Fruit fly (Drosophila melanogaster) whole organism, adult: ENCODE data around the gene CG16734.

Experiments used
- CG11617 ChIP-seq: fragments of 200-800 bp; sonication (Bioruptor generic); optimal IDR thresholded peaks from 2 replicates; lab custom pipeline; 2017; ENCODE audit warnings: mild to moderate bottlenecking, missing biosample characterization, missing genetic modification reagents, missing genetic modification characterization
- CG12768 ChIP-seq: fragments of 200-800 bp; sonication (Bioruptor generic); optimal IDR thresholded peaks from 2 replicates; lab custom pipeline; 2017; ENCODE audit warnings: missing biosample characterization, missing genetic modification characterization, mild to moderate bottlenecking, moderate library complexity, missing genetic modification reagents
- CG14711 ChIP-seq: fragments of 200-800 bp; sonication (Bioruptor generic); optimal IDR thresholded peaks from 2 replicates; lab custom pipeline; 2018; ENCODE audit warnings: missing biosample characterization, mild to moderate bottlenecking, missing genetic modification characterization, moderate library complexity
- CG1620 ChIP-seq: fragments of 200-800 bp; sonication (Bioruptor generic); optimal IDR thresholded peaks from 2 replicates; lab custom pipeline; 2016; ENCODE audit warnings: missing biosample characterization, missing genetic modification characterization
- CG33017 ChIP-seq: fragments of 200-800 bp; sonication (Bioruptor generic); optimal IDR thresholded peaks from 2 replicates; lab custom pipeline; 2018; ENCODE audit warnings: missing biosample characterization, mild to moderate bottlenecking, missing genetic modification characterization, moderate library complexity
- CG5204 ChIP-seq: fragments of 200-800 bp; sonication (Bioruptor generic); optimal IDR thresholded peaks from 2 replicates; lab custom pipeline; 2016; ENCODE audit warnings: missing biosample characterization, missing genetic modification characterization
- CG7045 ChIP-seq: fragments of 200-800 bp; sonication (Bioruptor generic); optimal IDR thresholded peaks from 2 replicates; lab custom pipeline; 2017; ENCODE audit warnings: missing biosample characterization, mild to moderate bottlenecking, missing genetic modification characterization
- CG7101 ChIP-seq: fragments of 200-800 bp; sonication (Bioruptor generic); optimal IDR thresholded peaks from 2 replicates; lab custom pipeline; 2018; ENCODE audit warnings: missing biosample characterization, mild to moderate bottlenecking, missing genetic modification characterization, moderate library complexity
- Clk ChIP-seq: fragments of 200-800 bp; sonication (Bioruptor generic); optimal IDR thresholded peaks from 2 replicates; lab custom pipeline; 2017; ENCODE audit warnings: missing biosample characterization, missing genetic modification characterization
- Crg-1 ChIP-seq: fragments of 200-800 bp; sonication (Bioruptor generic); optimal IDR thresholded peaks from 2 replicates; lab custom pipeline; 2016; ENCODE audit warnings: missing biosample characterization, missing genetic modification characterization
- Hr96 ChIP-seq: fragments of 200-800 bp; sonication (Bioruptor generic); optimal IDR thresholded peaks from 2 replicates; lab custom pipeline; 2016; ENCODE audit warnings: missing biosample characterization, missing genetic modification characterization
- Mnt ChIP-seq: fragments of 200-800 bp; sonication (Bioruptor generic); optimal IDR thresholded peaks from 2 replicates; lab custom pipeline; 2016; ENCODE audit warnings: missing biosample characterization, mild to moderate bottlenecking, missing genetic modification characterization
- bab1 ChIP-seq: fragments of 200-800 bp; sonication (Bioruptor generic); optimal IDR thresholded peaks from 3 replicates; lab custom pipeline; 2019; ENCODE audit warnings: missing biosample characterization, mild to moderate bottlenecking, missing genetic modification characterization, moderate library complexity
- cic ChIP-seq: fragments of 200-800 bp; sonication (Bioruptor generic); optimal IDR thresholded peaks from 2 replicates; lab custom pipeline; 2017; ENCODE audit warnings: missing biosample characterization, mild to moderate bottlenecking, missing genetic modification characterization, moderate library complexity
- cnc ChIP-seq, 2 experiments: fragments of >200 bp; optimal IDR thresholded peaks; 2 replicates each; lab custom pipeline; 2017
- kay ChIP-seq: fragments of 200-800 bp; sonication (Bioruptor generic); peaks from one replicate; lab custom pipeline; 2016; ENCODE audit warnings: missing biosample characterization, missing genetic modification characterization, borderline replicate concordance
- ovo ChIP-seq: fragments of 200-800 bp; sonication (Bioruptor generic); optimal IDR thresholded peaks from 2 replicates; lab custom pipeline; 2016; ENCODE audit warnings: missing biosample characterization, missing genetic modification characterization
- pad ChIP-seq: fragments of 200-800 bp; sonication (Bioruptor generic); optimal IDR thresholded peaks from 3 replicates; lab custom pipeline; 2017; ENCODE audit warnings: missing biosample characterization, missing genetic modification characterization, mild to moderate bottlenecking, moderate library complexity, missing genetic modification reagents
- tj ChIP-seq: fragments of 200-800 bp; sonication (Bioruptor generic); optimal IDR thresholded peaks from 3 replicates; lab custom pipeline; 2017; ENCODE audit warnings: missing biosample characterization, mild to moderate bottlenecking, missing genetic modification characterization, moderate library complexity
- toe ChIP-seq: fragments of 200-800 bp; sonication (Bioruptor generic); optimal IDR thresholded peaks from 2 replicates; lab custom pipeline; 2016; ENCODE audit warnings: missing biosample characterization, missing genetic modification characterization

Gene CG16734

DNA sequence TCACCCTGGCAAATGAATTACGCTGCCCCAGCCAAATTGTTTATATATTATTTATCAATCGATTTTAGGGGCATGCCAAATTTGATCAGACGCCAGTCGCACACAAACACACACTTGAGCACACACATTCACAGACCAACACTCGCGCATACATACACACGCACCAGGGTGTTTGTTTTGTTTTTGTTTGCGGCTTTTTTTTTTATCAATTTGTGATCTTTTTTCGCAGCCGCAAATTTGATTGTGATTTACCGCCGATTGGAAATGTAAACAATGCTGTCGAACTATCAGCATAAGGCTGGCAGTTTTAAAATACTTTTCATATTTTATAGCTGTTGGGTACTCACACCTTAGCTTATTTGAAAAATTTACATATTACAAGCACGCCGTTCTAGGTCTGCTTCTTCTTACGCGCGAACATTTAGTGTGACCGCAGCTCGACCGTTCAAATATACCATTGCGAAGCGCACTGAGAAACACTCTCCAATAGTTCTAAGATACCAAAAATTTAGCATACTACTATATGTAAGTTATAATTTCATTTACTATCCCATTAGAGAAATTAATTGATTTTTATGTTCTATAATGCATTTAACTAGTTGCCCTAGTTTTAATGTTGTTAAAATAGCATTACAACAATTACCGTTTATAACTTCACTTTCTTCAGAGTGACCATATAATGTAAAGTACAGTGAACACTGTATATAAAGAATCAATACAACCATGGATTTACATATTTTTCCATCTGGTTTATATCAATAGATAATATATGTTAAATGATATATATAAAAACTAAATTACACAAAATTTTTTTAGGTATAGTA, 17.4 kb upstream of the CG16734 start, which contains the start of gene pum:
Gene pum, minus strand, starts transcription at position 415 of the 824 bp plus-strand sequence.
- TF ChIP-seq kay (GFP tag; lab: Kevin White, UChicago), result no peak
- peak; percentile 9 for TF ChIP-seq pad (GFP tag; lab: Kevin White, UChicago)
- peak; percentile 31 for TF ChIP-seq bab1
- TF ChIP-seq Hr96 (GFP tag; lab: Kevin White, UChicago), result no peak
- peak; percentile 53 for TF ChIP-seq CG33017
- TF ChIP-seq CG11617 (GFP tag; lab: Kevin White, UChicago), result peak; percentile 48
- TF ChIP-seq tj (GFP tag; lab: Kevin White, UChicago), result no peak
- TF ChIP-seq CG1620, result no peak
- peak; percentile 64 for TF ChIP-seq CG12768 (GFP tag; lab: Kevin White, UChicago)
- TF ChIP-seq cnc (optimal IDR thresholded peaks at IDR 0.05; lab: Kevin White, UChicago), result no peak
- peak; percentile 31 for TF ChIP-seq ovo (GFP tag; lab: Kevin White, UChicago)
- peak; percentile 9 for TF ChIP-seq toe
- TF ChIP-seq Mnt (GFP tag; lab: Kevin White, UChicago), result peak; percentile 61
- peak; percentile 66 for TF ChIP-seq CG7101 (tag; lab: Kevin White, UChicago)
- no peak for TF ChIP-seq CG5204 (GFP tag; lab: Kevin White, UChicago)
- TF ChIP-seq cic (GFP tag; lab: Kevin White, UChicago), result peak; percentile 85
- peak; percentile 63 for TF ChIP-seq CG14711 (tag; lab: Kevin White, UChicago)
- TF ChIP-seq CG7045 (GFP tag; lab: Kevin White, UChicago), result no peak

DNA sequence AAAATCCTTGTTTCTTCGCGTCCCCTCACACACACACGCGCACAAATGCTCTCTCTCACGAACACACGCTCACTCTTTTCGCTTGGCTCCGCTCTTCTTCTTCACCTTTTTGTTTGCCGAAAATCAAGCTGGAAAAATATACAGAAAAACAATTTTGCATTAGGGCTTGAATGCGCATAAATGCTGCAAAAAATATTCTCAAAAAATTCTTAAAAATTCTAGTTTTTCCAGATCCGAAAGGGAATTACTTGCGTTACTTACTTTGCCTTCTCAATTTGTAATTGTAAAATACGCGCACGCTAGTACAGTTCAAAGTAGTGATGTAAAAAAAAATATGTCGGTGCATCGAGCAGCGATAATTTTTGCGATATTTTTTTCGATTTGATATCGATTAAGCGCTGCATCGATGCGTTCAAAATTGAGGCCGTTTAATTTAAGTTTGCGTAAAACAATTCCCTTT, 14.9 kb upstream of the CG16734 start:
- TF ChIP-seq CG14711 (tag; lab: Kevin White, UChicago), result peak; percentile 26
- peak; percentile 23 for TF ChIP-seq cic (GFP tag; lab: Kevin White, UChicago)
- TF ChIP-seq CG1620, result no peak
- TF ChIP-seq CG7045 (GFP tag; lab: Kevin White, UChicago), result no peak
- TF ChIP-seq Hr96 (GFP tag; lab: Kevin White, UChicago), result no peak
- peak; percentile 70 for TF ChIP-seq bab1
- TF ChIP-seq CG7101 (tag; lab: Kevin White, UChicago), result no peak
- TF ChIP-seq toe, result no peak
- no peak for TF ChIP-seq tj (GFP tag; lab: Kevin White, UChicago)
- no peak for TF ChIP-seq CG33017
- TF ChIP-seq Clk (GFP tag; lab: Kevin White, UChicago), result no peak
- no peak for TF ChIP-seq CG5204 (GFP tag; lab: Kevin White, UChicago)
- peak; percentile 18 for TF ChIP-seq CG12768 (GFP tag; lab: Kevin White, UChicago)
- peak; percentile 20 for TF ChIP-seq Crg-1
- no peak for TF ChIP-seq kay (GFP tag; lab: Kevin White, UChicago)
- TF ChIP-seq cnc (optimal IDR thresholded peaks at IDR 0.05; lab: Kevin White, UChicago), result no peak
- TF ChIP-seq CG11617 (GFP tag; lab: Kevin White, UChicago), result peak; percentile 23
- TF ChIP-seq pad (GFP tag; lab: Kevin White, UChicago), result no peak
- peak; percentile 53 for TF ChIP-seq Mnt (GFP tag; lab: Kevin White, UChicago)
- TF ChIP-seq ovo (GFP tag; lab: Kevin White, UChicago), result no peak

DNA sequence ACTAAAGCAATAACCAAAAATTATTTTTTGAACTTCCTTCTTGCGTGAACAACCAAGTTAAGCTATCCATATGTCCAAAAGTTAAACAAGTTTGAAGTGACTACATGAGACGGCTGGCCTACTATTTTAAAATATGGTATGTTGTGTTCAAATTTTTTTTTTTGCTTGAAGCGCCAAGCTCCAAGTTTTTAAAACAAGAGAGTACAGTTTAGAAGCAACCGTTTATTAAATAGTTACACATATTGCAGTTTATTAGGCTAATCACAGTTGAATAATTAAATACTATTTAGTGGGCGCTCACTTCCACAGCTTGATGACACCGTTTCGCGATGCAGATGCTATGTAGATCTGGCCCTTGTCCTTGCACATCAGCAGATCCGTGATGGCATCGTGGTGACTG, 14.3 kb upstream of the CG16734 start, which contains the start of gene D1:
Gene D1, minus strand, starts transcription at position 101 of the 400 bp plus-strand sequence.
- TF ChIP-seq CG7101 (tag; lab: Kevin White, UChicago), result no peak
- no peak for TF ChIP-seq CG11617 (GFP tag; lab: Kevin White, UChicago)
- TF ChIP-seq CG7045 (GFP tag; lab: Kevin White, UChicago), result no peak
- TF ChIP-seq CG12768 (GFP tag; lab: Kevin White, UChicago), result no peak
- no peak for TF ChIP-seq cnc (optimal IDR thresholded peaks at IDR 0.05; lab: Kevin White, UChicago)
- TF ChIP-seq pad (GFP tag; lab: Kevin White, UChicago), result no peak
- no peak for TF ChIP-seq Hr96 (GFP tag; lab: Kevin White, UChicago)
- no peak for TF ChIP-seq ovo (GFP tag; lab: Kevin White, UChicago)
- no peak for TF ChIP-seq bab1
- no peak for TF ChIP-seq CG1620
- no peak for TF ChIP-seq Crg-1
- TF ChIP-seq CG14711 (tag; lab: Kevin White, UChicago), result no peak
- no peak for TF ChIP-seq CG5204 (GFP tag; lab: Kevin White, UChicago)
- TF ChIP-seq Clk (GFP tag; lab: Kevin White, UChicago), result no peak
- no peak for TF ChIP-seq tj (GFP tag; lab: Kevin White, UChicago)
- TF ChIP-seq toe, result no peak
- no peak for TF ChIP-seq kay (GFP tag; lab: Kevin White, UChicago)

DNA sequence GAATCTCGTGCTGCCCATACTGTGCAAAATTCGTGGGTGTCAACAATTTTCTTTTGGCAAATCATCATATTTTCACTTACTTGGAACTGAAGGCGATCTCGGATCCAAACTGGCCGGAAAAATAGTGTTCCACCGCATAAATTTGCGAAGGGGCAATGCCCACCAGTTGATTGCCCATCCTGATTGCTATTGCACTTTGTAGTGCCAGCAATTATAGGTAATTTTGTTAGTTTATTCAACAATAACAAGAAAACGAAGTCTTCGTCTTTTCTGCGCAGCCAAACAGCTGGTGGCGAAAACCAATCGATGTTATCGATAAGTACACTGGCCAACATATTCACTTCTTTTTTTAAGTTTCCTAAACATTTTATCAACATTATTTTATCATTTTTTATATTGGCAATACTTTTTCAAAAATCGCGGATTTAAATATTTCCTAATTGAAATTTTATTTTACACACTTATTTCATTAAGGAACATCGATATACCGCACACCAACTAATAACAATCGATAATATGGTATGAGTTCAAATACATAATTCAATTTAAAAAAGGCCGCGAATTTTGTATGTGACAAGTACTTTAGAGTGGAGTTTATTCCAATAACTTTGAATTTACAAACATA, 9.2 kb upstream of the CG16734 start, which contains the start of gene Vps15:
Gene Vps15, minus strand, starts transcription at position 294 of the 625 bp plus-strand sequence.
- TF ChIP-seq bab1, result peak; percentile 92
- peak; percentile 84 for TF ChIP-seq CG7101 (tag; lab: Kevin White, UChicago)
- peak; percentile 16 for TF ChIP-seq Crg-1
- peak; percentile 81 for TF ChIP-seq CG33017
- peak; percentile 27 for TF ChIP-seq Mnt (GFP tag; lab: Kevin White, UChicago)
- peak; percentile 80 for TF ChIP-seq kay (GFP tag; lab: Kevin White, UChicago)
- TF ChIP-seq CG7045 (GFP tag; lab: Kevin White, UChicago), result peak; percentile 72
- TF ChIP-seq CG11617 (GFP tag; lab: Kevin White, UChicago), result peak; percentile 61
- no peak for TF ChIP-seq Clk (GFP tag; lab: Kevin White, UChicago)
- no peak for TF ChIP-seq Hr96 (GFP tag; lab: Kevin White, UChicago)
- peak; percentile 45 for TF ChIP-seq CG12768 (GFP tag; lab: Kevin White, UChicago)
- peak; percentile 48 for TF ChIP-seq toe
- TF ChIP-seq tj (GFP tag; lab: Kevin White, UChicago), result peak; percentile 86
- peak; percentile 36 for TF ChIP-seq CG1620
- TF ChIP-seq CG14711 (tag; lab: Kevin White, UChicago), result peak; percentile 80
- no peak for TF ChIP-seq cnc (optimal IDR thresholded peaks at IDR 0.05; lab: Kevin White, UChicago)
- peak; percentile 35 for TF ChIP-seq pad (GFP tag; lab: Kevin White, UChicago)
- TF ChIP-seq CG5204 (GFP tag; lab: Kevin White, UChicago), result no peak
